Worm (Caenorhabditis elegans) whole organism, late embryonic: Measurements from ENCODE around the gene C49F8.14.
A peak's percentile ranks its signal among the peaks of the same experiment; 100 is the strongest.

Experiments
- C08G9.2 ChIP-seq: sonication (generic microtip); optimal IDR thresholded peaks from 2 replicates; lab custom pipeline; 2016; ENCODE audit warnings: mild to moderate bottlenecking, missing genetic modification characterization, moderate library complexity, missing compliant biosample characterization
- F13H6.1 ChIP-seq: sonication (generic microtip); optimal IDR thresholded peaks from 2 replicates; lab custom pipeline; 2016; ENCODE audit warnings: missing genetic modification characterization, missing compliant biosample characterization
- K02D7.2 ChIP-seq: sonication (generic microtip); optimal IDR thresholded peaks from 2 replicates; lab custom pipeline; 2017; ENCODE audit warnings: mild to moderate bottlenecking, missing genetic modification characterization, missing compliant biosample characterization
- K09A11.1 ChIP-seq: sonication (generic microtip); optimal IDR thresholded peaks from 2 replicates; lab custom pipeline; 2017; ENCODE audit warnings: antibody characterized with exemption, mild to moderate bottlenecking, missing genetic modification characterization, missing compliant biosample characterization; ENCODE audit not compliant: insufficient read depth
- Y22D7AL.16 ChIP-seq: sonication (generic microtip); optimal IDR thresholded peaks from 2 replicates; lab custom pipeline; 2016; ENCODE audit warnings: missing genetic modification characterization, missing compliant biosample characterization
- ahr-1 ChIP-seq: sonication (generic microtip); optimal IDR thresholded peaks from 2 replicates; lab custom pipeline; 2016; ENCODE audit warnings: missing genetic modification characterization, missing compliant biosample characterization
- ceh-14 ChIP-seq: sonication (generic microtip); optimal IDR thresholded peaks from 2 replicates; lab custom pipeline; 2016; ENCODE audit warnings: missing genotype, missing genetic modification characterization, missing compliant biosample characterization
- ceh-18 ChIP-seq: sonication (generic microtip); optimal IDR thresholded peaks from 2 replicates; lab custom pipeline; 2016; ENCODE audit warnings: missing genetic modification characterization, missing compliant biosample characterization
- ceh-19 ChIP-seq: fragments of 200-800 bp; sonication (Bioruptor generic); optimal IDR thresholded peaks from 2 replicates; lab custom pipeline; 2018; ENCODE audit warnings: mild to moderate bottlenecking, missing genetic modification characterization, missing compliant biosample characterization
- ceh-22 ChIP-seq: sonication (generic microtip); optimal IDR thresholded peaks from 2 replicates; lab custom pipeline; 2017; ENCODE audit warnings: missing biosample characterization, missing genetic modification characterization
- ceh-34 ChIP-seq: sonication (generic microtip); optimal IDR thresholded peaks from 2 replicates; lab custom pipeline; 2016; ENCODE audit warnings: mild to moderate bottlenecking, missing genetic modification characterization, missing compliant biosample characterization
- ceh-6 ChIP-seq: fragments of 200-800 bp; sonication (Bioruptor generic); optimal IDR thresholded peaks from 2 replicates; lab custom pipeline; 2018; ENCODE audit warnings: mild to moderate bottlenecking, missing genetic modification characterization, missing compliant biosample characterization
- ceh-9 ChIP-seq: sonication (generic microtip); optimal IDR thresholded peaks from 2 replicates; lab custom pipeline; 2016; ENCODE audit warnings: mild to moderate bottlenecking, missing genetic modification characterization, inconsistent platforms, missing compliant biosample characterization
- che-1 ChIP-seq: sonication (generic microtip); optimal IDR thresholded peaks from 2 replicates; lab custom pipeline; 2016; ENCODE audit warnings: mild to moderate bottlenecking, missing genetic modification characterization, missing compliant biosample characterization
- dmd-4 ChIP-seq: sonication (generic microtip); optimal IDR thresholded peaks from 2 replicates; lab custom pipeline; 2016; ENCODE audit warnings: borderline replicate concordance, missing genetic modification characterization, missing compliant biosample characterization
- dve-1 ChIP-seq: sonication (generic microtip); optimal IDR thresholded peaks from 2 replicates; lab custom pipeline; 2017; ENCODE audit warnings: antibody characterized with exemption, mild to moderate bottlenecking, missing genetic modification characterization, missing compliant biosample characterization
- elt-2 ChIP-seq: sonication (generic microtip); optimal IDR thresholded peaks from 2 replicates; lab custom pipeline; 2016; ENCODE audit warnings: missing genetic modification reagents, missing genetic modification characterization, missing compliant biosample characterization
- fax-1 ChIP-seq: sonication (generic microtip); optimal IDR thresholded peaks from 2 replicates; lab custom pipeline; 2016; ENCODE audit warnings: missing genotype, missing genetic modification characterization, missing compliant biosample characterization
- fkh-10 ChIP-seq: fragments of 150-350 bp; optimal IDR thresholded peaks from 2 replicates; lab custom pipeline; 2014; ENCODE audit warnings: missing biosample characterization, missing genetic modification reagents, missing genetic modification characterization
- fkh-6 ChIP-seq: sonication (generic microtip); optimal IDR thresholded peaks from 2 replicates; lab custom pipeline; 2016; ENCODE audit warnings: missing genetic modification characterization, missing compliant biosample characterization
- hlh-15 ChIP-seq: sonication (generic microtip); optimal IDR thresholded peaks from 2 replicates; lab custom pipeline; 2016; ENCODE audit warnings: missing genetic modification characterization, missing compliant biosample characterization
- hlh-30 ChIP-seq: sonication (generic microtip); optimal IDR thresholded peaks from 2 replicates; lab custom pipeline; 2017; ENCODE audit warnings: antibody characterized with exemption, missing genetic modification characterization, missing compliant biosample characterization; ENCODE audit not compliant: insufficient read depth
- lim-6 ChIP-seq: sonication (generic microtip); optimal IDR thresholded peaks from 2 replicates; lab custom pipeline; 2016; ENCODE audit warnings: missing genetic modification characterization, missing compliant biosample characterization
- nfya-1 ChIP-seq: sonication (generic microtip); optimal IDR thresholded peaks from 2 replicates; lab custom pipeline; 2017; ENCODE audit warnings: missing genetic modification characterization, mild to moderate bottlenecking, missing compliant biosample characterization, antibody characterized with exemption, moderate library complexity
- odd-2 ChIP-seq: sonication (generic microtip); optimal IDR thresholded peaks from 2 replicates; lab custom pipeline; 2017; ENCODE audit warnings: antibody characterized with exemption, mild to moderate bottlenecking, missing genetic modification characterization, missing compliant biosample characterization
- pag-3 ChIP-seq: sonication (generic microtip); optimal IDR thresholded peaks from 2 replicates; lab custom pipeline; 2016; ENCODE audit warnings: missing compliant biosample characterization, missing genetic modification characterization, borderline replicate concordance
- pat-9 ChIP-seq: fragments of 200-800 bp; sonication (Bioruptor generic); optimal IDR thresholded peaks from 2 replicates; lab custom pipeline; 2018; ENCODE audit warnings: mild to moderate bottlenecking, missing genetic modification characterization, moderate library complexity, missing compliant biosample characterization
- pha-2 ChIP-seq: sonication (generic microtip); optimal IDR thresholded peaks from 2 replicates; lab custom pipeline; 2017; ENCODE audit warnings: mild to moderate bottlenecking, missing genetic modification characterization, missing compliant biosample characterization
- pros-1 ChIP-seq: fragments of 150-350 bp; optimal IDR thresholded peaks from 2 replicates; lab custom pipeline; 2014; ENCODE audit warnings: missing biosample characterization, missing genetic modification reagents, missing genetic modification characterization
- rnt-1 ChIP-seq: sonication (generic microtip); optimal IDR thresholded peaks from 2 replicates; lab custom pipeline; 2016; ENCODE audit warnings: missing genetic modification characterization, missing compliant biosample characterization
- sdc-2 ChIP-seq: sonication (generic microtip); optimal IDR thresholded peaks from 2 replicates; lab custom pipeline; 2016; ENCODE audit warnings: missing genotype, missing genetic modification characterization, missing compliant biosample characterization
- sox-4 ChIP-seq: sonication (generic microtip); optimal IDR thresholded peaks from 2 replicates; lab custom pipeline; 2017; ENCODE audit warnings: mild to moderate bottlenecking, missing genetic modification characterization, inconsistent platforms, missing compliant biosample characterization
- syd-9 ChIP-seq: sonication (generic microtip); optimal IDR thresholded peaks from 2 replicates; lab custom pipeline; 2016; ENCODE audit warnings: mild to moderate bottlenecking, missing genetic modification characterization, moderate library complexity, missing compliant biosample characterization
- unc-42 ChIP-seq: sonication (generic microtip); optimal IDR thresholded peaks from 2 replicates; lab custom pipeline; 2016; ENCODE audit warnings: missing genotype, missing genetic modification characterization, missing compliant biosample characterization
- unc-86 ChIP-seq: sonication (generic microtip); optimal IDR thresholded peaks from 2 replicates; lab custom pipeline; 2016; ENCODE audit warnings: missing genetic modification characterization, missing compliant biosample characterization
- zip-5 ChIP-seq: sonication (generic microtip); optimal IDR thresholded peaks from 2 replicates; lab custom pipeline; 2016; ENCODE audit warnings: missing genetic modification characterization, missing compliant biosample characterization

Gene C49F8.14

DNA sequence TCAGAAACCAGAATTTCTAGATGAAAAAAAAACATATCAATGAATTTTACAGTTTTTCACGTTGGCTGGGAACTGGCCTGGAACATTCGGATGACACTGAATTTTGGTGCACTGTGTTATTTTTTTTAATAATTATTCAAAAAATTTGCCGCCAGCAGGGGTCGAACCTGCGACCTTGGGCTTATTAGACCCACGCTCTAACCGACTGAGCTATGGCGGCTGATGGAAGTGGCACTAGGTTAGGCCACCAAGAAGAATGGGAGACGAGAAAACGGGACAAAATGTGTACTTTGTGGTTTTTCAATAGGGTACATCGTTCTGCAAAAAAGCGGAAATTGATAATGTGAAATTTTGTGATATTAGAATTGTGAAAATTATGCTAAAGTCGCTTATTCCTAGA, 38.2 kb upstream of the C49F8.14 start (continued):
- TF ChIP-seq odd-2 (tag; lab: Kevin White, UChicago) (no peak), K02D7.2 (tag; lab: Kevin White, UChicago) (peak; percentile 53), Y22D7AL.16 (peak; percentile 21), fkh-10 (GFP tag; lab: Kevin White, UChicago) (no peak), F13H6.1 (tag; lab: Kevin White, UChicago) (no peak), dve-1 (tag; lab: Kevin White, UChicago) (peak; percentile 65), ceh-14 (peak; percentile 20), ceh-6 (GFP tag; lab: Kevin White, UChicago) (peak; percentile 46), pat-9 (tag; lab: Kevin White, UChicago) (peak; percentile 19), lim-6 (tag; lab: Kevin White, UChicago) (no peak), K09A11.1 (tag; lab: Kevin White, UChicago) (no peak), ceh-19 (GFP tag; lab: Kevin White, UChicago) (peak; percentile 30), sox-4 (tag; lab: Kevin White, UChicago) (peak; percentile 59), ceh-9 (tag; lab: Kevin White, UChicago) (no peak), rnt-1 (tag; lab: Kevin White, UChicago) (no peak), unc-42 (tag; lab: Kevin White, UChicago) (no peak), ceh-22 (tag; lab: Kevin White, UChicago) (no peak), nfya-1 (tag; lab: Kevin White, UChicago) (peak; percentile 21)
- TF ChIP-seq, all 69 proteins: peak for 23

- TF ChIP-seq zip-5 (tag; lab: Kevin White, UChicago), result no peak
- TF ChIP-seq hlh-15 (tag; lab: Kevin White, UChicago), result no peak
- TF ChIP-seq unc-86, result no peak
- no peak for TF ChIP-seq ahr-1 (tag; lab: Kevin White, UChicago)
- TF ChIP-seq pag-3 (tag; lab: Kevin White, UChicago), result no peak
- no peak for TF ChIP-seq fkh-10 (GFP tag; lab: Kevin White, UChicago)
- TF ChIP-seq rnt-1 (tag; lab: Kevin White, UChicago), result no peak
- no peak for TF ChIP-seq pros-1
- TF ChIP-seq hlh-30 (tag; lab: Kevin White, UChicago), result no peak
- TF ChIP-seq fkh-6 (tag; lab: Kevin White, UChicago), result no peak
- no peak for TF ChIP-seq che-1 (tag; lab: Kevin White, UChicago)
- no peak for TF ChIP-seq ceh-34
- TF ChIP-seq Y22D7AL.16, result no peak
- no peak for TF ChIP-seq dmd-4
- TF ChIP-seq odd-2 (tag; lab: Kevin White, UChicago), result no peak
- no peak for TF ChIP-seq ceh-18 (tag; lab: Kevin White, UChicago)
- no peak for TF ChIP-seq sdc-2 (tag; lab: Kevin White, UChicago)
- TF ChIP-seq F13H6.1 (tag; lab: Kevin White, UChicago), result no peak
- TF ChIP-seq pat-9 (tag; lab: Kevin White, UChicago), result no peak
- no peak for TF ChIP-seq ceh-22 (tag; lab: Kevin White, UChicago)
Measured at ce11 chrX:13412307-13412706, 35.6 kb upstream of the C49F8.14 start.

DNA sequence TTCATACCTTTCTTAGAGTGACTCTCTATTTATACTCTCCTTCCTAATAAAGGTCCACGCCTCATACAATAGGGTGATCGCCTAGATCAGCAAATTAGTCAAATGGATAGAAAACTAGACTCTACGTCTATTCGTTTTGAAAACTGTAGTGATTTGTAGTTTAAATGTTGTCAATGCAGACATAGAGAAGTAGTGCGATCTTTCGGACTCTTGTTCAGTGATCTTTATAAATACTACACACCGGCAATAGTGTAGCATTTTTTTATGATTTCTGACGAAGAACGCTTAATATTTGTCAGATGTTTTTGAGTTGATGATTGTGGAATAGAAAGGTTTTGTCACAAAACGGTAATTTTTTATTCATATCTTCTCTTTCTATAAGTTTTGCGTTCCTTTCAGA, 34.6 kb upstream of the C49F8.14 start:
- TF ChIP-seq pag-3 (tag; lab: Kevin White, UChicago), result no peak
- no peak for TF ChIP-seq elt-2
- TF ChIP-seq C08G9.2 (tag; lab: Kevin White, UChicago), result no peak
- TF ChIP-seq sox-4 (tag; lab: Kevin White, UChicago), result no peak
- no peak for TF ChIP-seq ceh-14
- no peak for TF ChIP-seq K09A11.1 (tag; lab: Kevin White, UChicago)
- TF ChIP-seq syd-9 (tag; lab: Kevin White, UChicago), result no peak
- TF ChIP-seq pha-2 (tag; lab: Kevin White, UChicago), result no peak
- no peak for TF ChIP-seq fax-1 (tag; lab: Kevin White, UChicago)
